Worm (Caenorhabditis elegans) whole organism, L3 larva: Measurements from ENCODE around the gene F32D8.1.

Experiments
- ceh-16 ChIP-seq: sonication (generic microtip); optimal IDR thresholded peaks from 2 replicates; lab custom pipeline; 2017; ENCODE audit warnings: missing biosample characterization, missing genetic modification characterization
- nhr-23 ChIP-seq: fragments of 150-350 bp; optimal IDR thresholded peaks from 2 replicates; lab custom pipeline; 2014; ENCODE audit warnings: missing biosample characterization, missing genetic modification reagents, missing genetic modification characterization
- zag-1 ChIP-seq: fragments of 150-350 bp; optimal IDR thresholded peaks from 2 replicates; lab custom pipeline; 2014; ENCODE audit warnings: missing biosample characterization, missing genetic modification characterization

DNA sequence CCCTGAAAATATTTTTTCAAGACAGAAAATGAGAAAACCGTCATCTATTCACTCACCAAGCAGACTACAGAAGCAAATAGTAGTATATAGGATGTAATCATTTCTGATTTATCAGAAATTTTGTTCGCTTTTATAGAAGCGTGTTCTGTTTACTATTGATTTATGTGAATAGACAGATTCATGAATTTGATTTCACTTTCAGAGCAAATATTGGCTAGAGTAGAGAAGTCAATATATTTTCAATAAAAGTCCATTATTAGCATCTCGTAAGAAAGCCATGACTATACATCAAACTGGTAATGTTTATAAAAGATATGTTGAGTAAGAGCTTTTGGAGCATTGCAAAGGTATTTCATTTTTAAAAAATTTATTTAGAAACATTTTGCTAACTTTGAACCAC lies 50.6 kb downstream of the F32D8.1 start, which contains the start of gene scvp-1:
- TF ChIP-seq nhr-23 (tag; lab: Kevin White, UChicago) (no peak), ceh-16 (no peak), zag-1 (tag; lab: Kevin White, UChicago) (no peak)
